Worm (Caenorhabditis elegans): ENCODE data around the gene cht-2.

ce11 chrII:8508956-8509355, 11.8 kb upstream of the cht-2 start, which contains the start of gene T13H5.1:
- TF ChIP-seq F49E8.2 (tag; optimal IDR thresholded peaks at IDR 0.05; ENCODE audit: borderline replicate concordance) (no peak), ceh-44 (GFP tag; IDR thresholded peaks at IDR 0.05) (no peak), nhr-25 (tag; optimal IDR thresholded peaks at IDR 0.05; ENCODE audit: borderline replicate concordance, insufficient read depth) (no peak), madf-5 (GFP tag; IDR thresholded peaks at IDR 0.05) (no peak), attf-4 (tag; optimal IDR thresholded peaks at IDR 0.05) (no peak), ZK546.5 (tag; optimal IDR thresholded peaks at IDR 0.05) (no peak), dpl-1 (GFP tag; optimal IDR thresholded peaks at IDR 0.05) (no peak), hmg-1.1 (GFP tag; IDR thresholded peaks at IDR 0.05) (no peak), snpc-4 (tag; optimal IDR thresholded peaks at IDR 0.05) (no peak), sdz-12 (GFP tag; optimal IDR thresholded peaks at IDR 0.05) (no peak)

Measured in whole organism, L4 larva.